Fruit fly (Drosophila melanogaster) whole organism, prepupa: ENCODE results near the gene Ufsp2.

Source experiments
- Blimp-1 ChIP-seq: fragments of 200-800 bp; sonication (Bioruptor generic); optimal IDR thresholded peaks from 3 replicates; lab custom pipeline; 2017; ENCODE audit warnings: missing biosample characterization, missing genetic modification characterization, mild to moderate bottlenecking, moderate library complexity, missing genetic modification reagents
- Ets21C ChIP-seq: fragments of 200-800 bp; sonication (Bioruptor generic); optimal IDR thresholded peaks from 3 replicates; lab custom pipeline; 2016; ENCODE audit warnings: missing biosample characterization, missing genetic modification characterization
- Hr39 ChIP-seq: fragments of 200-800 bp; sonication (Bioruptor generic); optimal IDR thresholded peaks from 2 replicates; lab custom pipeline; 2016; ENCODE audit warnings: missing biosample characterization, missing genetic modification characterization
- OdsH ChIP-seq: fragments of 200-800 bp; sonication (Bioruptor generic); optimal IDR thresholded peaks from 3 replicates; lab custom pipeline; 2016; ENCODE audit warnings: missing biosample characterization, missing genetic modification characterization
- achi ChIP-seq: fragments of 200-800 bp; sonication (Bioruptor generic); optimal IDR thresholded peaks from 3 replicates; lab custom pipeline; 2016; ENCODE audit warnings: missing biosample characterization, missing genetic modification characterization
- acj6 ChIP-seq: fragments of 200-800 bp; sonication (Bioruptor generic); optimal IDR thresholded peaks from 3 replicates; lab custom pipeline; 2016; ENCODE audit warnings: missing biosample characterization, missing genetic modification characterization

DNA sequence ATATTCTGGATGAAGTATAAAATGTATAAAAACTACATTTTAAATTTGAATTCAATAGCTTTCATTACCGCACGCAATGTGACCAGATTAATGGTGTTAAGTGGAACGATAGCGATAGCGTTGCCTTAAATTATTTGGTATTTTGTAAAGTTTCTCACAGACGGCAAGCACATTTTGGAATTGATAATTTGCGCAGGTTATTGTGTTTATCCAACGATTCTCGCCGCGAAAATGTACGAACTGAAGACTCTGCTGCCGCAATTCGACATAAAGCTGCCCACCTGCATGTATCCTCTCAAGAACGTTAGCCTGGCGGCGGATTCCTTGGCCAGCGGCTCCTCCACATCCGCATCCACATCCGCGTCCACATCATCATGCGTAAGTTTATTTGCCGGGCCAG, 7.1 kb downstream of the Ufsp2 start, which contains the start of gene AIMP2:
- TF ChIP-seq Ets21C (GFP tag; lab: Kevin White, UChicago) (no peak), Hr39 (GFP tag; lab: Kevin White, UChicago) (no peak), OdsH (GFP tag; lab: Kevin White, UChicago) (no peak), Blimp-1 (GFP tag; lab: Kevin White, UChicago) (no peak), acj6 (GFP tag; lab: Kevin White, UChicago) (no peak), achi (no peak)
